Worm (Caenorhabditis elegans) whole organism, L3 larva: Measurements from ENCODE around the gene pbs-6.

Experiments used
- ZK546.5 ChIP-seq: sonication (generic microtip); optimal IDR thresholded peaks from 2 replicates; lab custom pipeline; 2017; ENCODE audit warnings: missing biosample characterization, missing genetic modification characterization
- ama-1 ChIP-seq: fragments of 150-350 bp; optimal IDR thresholded peaks from 2 replicates; lab custom pipeline; 2018
- ceh-82 ChIP-seq: fragments of 150-350 bp; optimal IDR thresholded peaks from 2 replicates; lab custom pipeline; 2014; ENCODE audit warnings: missing biosample characterization, missing genetic modification characterization
- egl-27 ChIP-seq: sonication (generic microtip); optimal IDR thresholded peaks from 4 replicates; lab custom pipeline; 2017; ENCODE audit warnings: missing biosample characterization, missing genetic modification reagents, missing genetic modification characterization
- egl-5 ChIP-seq: fragments of 150-350 bp; optimal IDR thresholded peaks from 2 replicates; lab custom pipeline; 2017; ENCODE audit warnings: missing biosample characterization, missing genetic modification reagents, missing genetic modification characterization, inconsistent platforms
- elt-1 ChIP-seq: fragments of 150-350 bp; optimal IDR thresholded peaks from 2 replicates; lab custom pipeline; 2014; ENCODE audit warnings: missing biosample characterization, missing genetic modification characterization
- elt-2 ChIP-seq: sonication (generic microtip); optimal IDR thresholded peaks from 2 replicates; lab custom pipeline; 2016; ENCODE audit warnings: missing genetic modification reagents, mild to moderate bottlenecking, missing genetic modification characterization, missing compliant biosample characterization
- hmg-11 ChIP-seq: sonication (generic microtip); optimal IDR thresholded peaks from 2 replicates; lab custom pipeline; 2016; ENCODE audit warnings: missing genetic modification characterization, missing compliant biosample characterization
- lin-15B ChIP-seq: fragments of 150-350 bp; optimal IDR thresholded peaks from 2 replicates; lab custom pipeline; 2014; ENCODE audit warnings: missing biosample characterization, missing genetic modification characterization
- lin-39 ChIP-seq: fragments of 150-350 bp; optimal IDR thresholded peaks from 2 replicates; lab custom pipeline; 2018; ENCODE audit warnings: missing biosample characterization, missing genetic modification reagents, missing genetic modification characterization
- lsy-12 ChIP-seq: sonication (generic microtip); optimal IDR thresholded peaks from 2 replicates; lab custom pipeline; 2016; ENCODE audit warnings: mild to moderate bottlenecking, missing genetic modification characterization, missing compliant biosample characterization
- mdl-1 ChIP-seq: fragments of 150-350 bp; optimal IDR thresholded peaks from 2 replicates; lab custom pipeline; 2014; ENCODE audit warnings: missing biosample characterization, missing genetic modification characterization
- mml-1 ChIP-seq: fragments of 150-350 bp; sonication (generic microtip); optimal IDR thresholded peaks from 3 replicates; lab custom pipeline; 2014; ENCODE audit warnings: missing biosample characterization, missing genetic modification characterization
- nfya-1 ChIP-seq: sonication (generic microtip); optimal IDR thresholded peaks from 2 replicates; lab custom pipeline; 2017; ENCODE audit warnings: missing genetic modification characterization, mild to moderate bottlenecking, missing compliant biosample characterization, antibody characterized with exemption, moderate library complexity; ENCODE audit not compliant: insufficient read depth
- nhr-11 ChIP-seq: fragments of 150-350 bp; optimal IDR thresholded peaks from 2 replicates; lab custom pipeline; 2014; ENCODE audit warnings: missing biosample characterization, missing genetic modification characterization
- nhr-23 ChIP-seq: fragments of 150-350 bp; optimal IDR thresholded peaks from 2 replicates; lab custom pipeline; 2014; ENCODE audit warnings: missing biosample characterization, missing genetic modification reagents, missing genetic modification characterization
- nhr-237 ChIP-seq: fragments of 150-350 bp; optimal IDR thresholded peaks from 2 replicates; lab custom pipeline; 2014; ENCODE audit warnings: missing biosample characterization, missing genetic modification characterization
- nhr-25 ChIP-seq: sonication (generic microtip); optimal IDR thresholded peaks from 2 replicates; lab custom pipeline; 2017; ENCODE audit warnings: missing biosample characterization, missing genetic modification characterization
- nhr-28 ChIP-seq: fragments of 150-350 bp; optimal IDR thresholded peaks from 2 replicates; lab custom pipeline; 2014; ENCODE audit warnings: missing biosample characterization, missing genetic modification characterization
- nhr-43 ChIP-seq: sonication (generic microtip); optimal IDR thresholded peaks from 2 replicates; lab custom pipeline; 2016; ENCODE audit warnings: mild to moderate bottlenecking, missing genetic modification characterization, missing compliant biosample characterization; ENCODE audit not compliant: poor library complexity, severe bottlenecking
- nhr-67 ChIP-seq: fragments of 150-350 bp; optimal IDR thresholded peaks from 2 replicates; lab custom pipeline; 2014; ENCODE audit warnings: missing biosample characterization, missing genetic modification characterization
- nhr-77 ChIP-seq: fragments of 150-350 bp; optimal IDR thresholded peaks from 2 replicates; lab custom pipeline; 2014; ENCODE audit warnings: missing biosample characterization, missing genetic modification characterization
- pha-4 ChIP-seq: fragments of 150-350 bp; optimal IDR thresholded peaks from 2 replicates; lab custom pipeline; 2014; ENCODE audit warnings: missing biosample characterization, missing genetic modification reagents, missing genetic modification characterization
- skn-1 ChIP-seq: fragments of 150-350 bp; optimal IDR thresholded peaks from 2 replicates; lab custom pipeline; 2014; ENCODE audit warnings: missing biosample characterization, missing genetic modification characterization
- snpc-4 ChIP-seq: fragments of 150-350 bp; optimal IDR thresholded peaks from 2 replicates; lab custom pipeline; 2014; ENCODE audit warnings: missing biosample characterization, missing genetic modification characterization
- tbx-2 ChIP-seq: sonication (generic microtip); optimal IDR thresholded peaks from 2 replicates; lab custom pipeline; 2016; ENCODE audit warnings: mild to moderate bottlenecking, missing genetic modification characterization, missing compliant biosample characterization
- unc-39 ChIP-seq: sonication (generic microtip); optimal IDR thresholded peaks from 4 replicates; lab custom pipeline; 2017; ENCODE audit warnings: missing biosample characterization, missing genetic modification characterization
- unc-62 ChIP-seq: fragments of 150-350 bp; sonication (generic microtip); optimal IDR thresholded peaks from 4 replicates; lab custom pipeline; 2014; ENCODE audit warnings: missing biosample characterization, missing genetic modification reagents, missing genetic modification characterization
- zag-1 ChIP-seq: fragments of 150-350 bp; optimal IDR thresholded peaks from 2 replicates; lab custom pipeline; 2014; ENCODE audit warnings: missing biosample characterization, missing genetic modification characterization
- ztf-11 ChIP-seq: fragments of 150-350 bp; optimal IDR thresholded peaks from 2 replicates; lab custom pipeline; 2014; ENCODE audit warnings: missing biosample characterization, missing genetic modification characterization
- ztf-4 ChIP-seq: fragments of 150-350 bp; optimal IDR thresholded peaks from 2 replicates; lab custom pipeline; 2014; ENCODE audit warnings: missing biosample characterization, missing genetic modification characterization

The pbs-6 gene

ce11 chrIII:8278801-8279200, 34.9 kb upstream of the pbs-6 start, which contains the start of gene mig-10:
mig-10 (plus strand) TSS chrIII:8279101.
- TF ChIP-seq pha-4 (tag; lab: Kevin White, UChicago) (no peak), nhr-25 (tag; lab: Kevin White, UChicago) (no peak), zag-1 (tag; lab: Kevin White, UChicago) (no peak), ceh-82 (tag; lab: Kevin White, UChicago) (no peak), unc-39 (no peak), nfya-1 (tag; lab: Kevin White, UChicago) (no peak), nhr-43 (tag; lab: Kevin White, UChicago) (no peak), snpc-4 (no peak)

DNA sequence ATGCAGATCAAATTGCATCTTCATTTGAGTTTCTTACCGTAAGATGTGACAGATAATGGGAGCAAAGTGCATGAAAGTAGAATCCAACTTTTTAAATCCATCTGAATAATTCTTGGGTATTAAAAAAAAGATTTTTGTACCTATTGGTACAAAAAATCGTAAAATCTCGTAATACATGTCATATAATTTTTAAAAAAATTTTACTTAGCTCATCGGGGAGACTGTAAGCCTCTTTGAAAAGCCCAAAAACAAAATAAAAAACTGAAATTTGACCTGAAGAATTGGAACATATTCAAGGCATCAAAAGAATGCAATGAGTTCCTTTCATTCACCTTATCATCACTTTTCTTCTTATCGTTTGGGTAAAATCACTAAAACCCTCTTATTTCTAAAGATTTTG, 32.0 kb upstream of the pbs-6 start, which contains the start of gene clec-160:
TSS of gene clec-160 (minus strand) at position 101 of the 400 bp plus-strand sequence.
- TF ChIP-seq ztf-4 (tag; lab: Kevin White, UChicago) (no peak), elt-2 (tag; lab: Kevin White, UChicago) (peak; percentile 6)
- TF ChIP-seq, all 47 proteins: peak for 1

ce11 chrIII:8271676-8272225, 27.9 kb upstream of the pbs-6 start, which contains the start of the genes mps-4 and F09G8.10:
mps-4 (minus strand) TSS chrIII:8271776.
F09G8.10 (minus strand) TSS chrIII:8272175.
- TF ChIP-seq nhr-11 (tag; lab: Kevin White, UChicago) = no peak
- TF ChIP-seq elt-1 (tag; lab: Kevin White, UChicago) = no peak
- TF ChIP-seq nhr-77 = no peak
- TF ChIP-seq ztf-11 (tag; lab: Kevin White, UChicago) = no peak
- no peak for TF ChIP-seq nhr-67
- no peak for TF ChIP-seq lin-15B (tag; lab: Kevin White, UChicago)
- no peak for TF ChIP-seq ztf-4 (tag; lab: Kevin White, UChicago)
- no peak for TF ChIP-seq lsy-12 (tag; lab: Kevin White, UChicago)
- TF ChIP-seq mdl-1 (tag; lab: Kevin White, UChicago) = no peak
- no peak for TF ChIP-seq egl-5
- TF ChIP-seq lin-39 (tag; lab: Kevin White, UChicago) = no peak
- no peak for TF ChIP-seq ceh-82 (tag; lab: Kevin White, UChicago)
- no peak for TF ChIP-seq tbx-2 (tag; lab: Kevin White, UChicago)
- no peak for TF ChIP-seq ZK546.5 (tag; lab: Kevin White, UChicago)
- no peak for TF ChIP-seq unc-39
- no peak for TF ChIP-seq mml-1 (tag; lab: Kevin White, UChicago)
- TF ChIP-seq skn-1 (tag; lab: Kevin White, UChicago) = no peak
- no peak for TF ChIP-seq egl-27 (tag; lab: Kevin White, UChicago)

DNA sequence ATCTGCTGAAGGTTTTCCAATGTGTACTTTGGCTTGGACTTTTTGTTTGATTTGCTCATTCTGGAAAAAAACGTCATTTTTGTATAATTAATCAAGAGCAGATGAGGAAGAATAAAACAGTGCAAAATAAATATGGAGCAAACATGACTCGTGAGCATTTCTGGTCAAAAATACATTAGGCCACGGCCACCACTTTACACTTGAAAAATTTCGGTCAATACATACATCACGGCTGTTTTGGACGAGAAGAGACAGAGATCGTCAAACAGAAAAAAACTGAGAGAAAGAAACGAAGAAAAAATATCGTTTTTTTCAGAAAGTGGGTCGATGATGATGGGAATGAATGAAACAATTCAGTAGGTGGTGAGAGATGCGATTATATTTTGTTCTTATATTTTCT, 24.4 kb upstream of the pbs-6 start, which contains the start of the genes F09G8.7 and crn-7:
TSS of gene F09G8.7 (minus strand) at position 60 of the 400 bp plus-strand sequence.
TSS of gene crn-7 (plus strand) at position 236 of the 400 bp plus-strand sequence.
- TF ChIP-seq ama-1 (lab: Kevin White, UChicago) (no peak), nhr-28 (no peak), nhr-25 (tag; lab: Kevin White, UChicago) (peak; percentile 9), unc-62 (GFP tag; lab: Kevin White, UChicago) (no peak), pha-4 (tag; lab: Kevin White, UChicago) (peak; percentile 61), unc-39 (no peak), ztf-4 (tag; lab: Kevin White, UChicago) (no peak), nfya-1 (tag; lab: Kevin White, UChicago) (peak; percentile 51), mml-1 (tag; lab: Kevin White, UChicago) (no peak), nhr-237 (tag; lab: Kevin White, UChicago) (no peak), snpc-4 (peak; percentile 26), hmg-11 (tag; lab: Kevin White, UChicago) (no peak), nhr-23 (tag; lab: Kevin White, UChicago) (peak; percentile 42), lin-15B (tag; lab: Kevin White, UChicago) (peak; percentile 71), egl-5 (no peak), ceh-82 (tag; lab: Kevin White, UChicago) (no peak)

ce11 chrIII:8265753-8266152, 21.9 kb upstream of the pbs-6 start, which contains the start of gene mrps-9:
mrps-9 (plus strand) TSS chrIII:8266062.
- peak; percentile 51 for TF ChIP-seq lin-15B (tag; lab: Kevin White, UChicago)
- TF ChIP-seq nhr-43 (tag; lab: Kevin White, UChicago) = no peak
- no peak for TF ChIP-seq egl-27 (tag; lab: Kevin White, UChicago)
- no peak for TF ChIP-seq nhr-237 (tag; lab: Kevin White, UChicago)
- TF ChIP-seq nfya-1 (tag; lab: Kevin White, UChicago) = peak; percentile 3
